Fruit fly (Drosophila melanogaster) whole organism, embryonic: ENCODE measurements around the gene Ucp4A.

ENCODE experiments used
- Antp ChIP-seq: fragments of 200-800 bp; sonication (Bioruptor generic); optimal IDR thresholded peaks from 3 replicates; lab custom pipeline; 2016; ENCODE audit warnings: missing biosample characterization, missing genetic modification characterization
- Awh ChIP-seq: fragments of 200-800 bp; sonication (Bioruptor generic); IDR thresholded peaks from 2 replicates; pipeline ENCODE4, ENCODE4 v1.3.6; 2022; ENCODE audit warnings: missing biosample characterization, missing genetic modification characterization
- Bdp1 ChIP-seq: fragments of 200-800 bp; sonication (Bioruptor generic); optimal IDR thresholded peaks from 3 replicates; lab custom pipeline; 2016; ENCODE audit warnings: missing biosample characterization, missing genetic modification characterization
- Blimp-1 ChIP-seq: fragments of 200-800 bp; sonication (Bioruptor generic); optimal IDR thresholded peaks from 3 replicates; lab custom pipeline; 2018; ENCODE audit warnings: missing biosample characterization, missing genetic modification characterization, mild to moderate bottlenecking, moderate library complexity, missing genetic modification reagents
- CG10366 ChIP-seq: fragments of 200-800 bp; sonication (Bioruptor generic); IDR thresholded peaks from 2 replicates; pipeline ENCODE4 v1.3.6; 2022; ENCODE audit warnings: missing biosample characterization, missing genetic modification characterization
- CG11696 ChIP-seq: fragments of 200-800 bp; sonication (Bioruptor generic); IDR thresholded peaks from 2 replicates; pipeline ENCODE4 v1.3.6; 2022; ENCODE audit warnings: missing biosample characterization, missing genetic modification characterization
- CG12219 ChIP-seq: fragments of 200-800 bp; sonication (Bioruptor generic); optimal IDR thresholded peaks from 3 replicates; lab custom pipeline; 2018; ENCODE audit warnings: missing biosample characterization, mild to moderate bottlenecking, missing genetic modification characterization
- CG12744 ChIP-seq: fragments of 200-800 bp; sonication (Bioruptor generic); optimal IDR thresholded peaks from 2 replicates; lab custom pipeline; 2016; ENCODE audit warnings: missing biosample characterization, missing genetic modification characterization
- CG15073 ChIP-seq: fragments of 200-800 bp; sonication (Bioruptor generic); optimal IDR thresholded peaks from 2 replicates; lab custom pipeline; 2016; ENCODE audit warnings: missing biosample characterization, missing genetic modification characterization
- CG16815 ChIP-seq: fragments of 200-800 bp; sonication (Bioruptor generic); optimal IDR thresholded peaks from 3 replicates; lab custom pipeline; 2017; ENCODE audit warnings: missing biosample characterization, mild to moderate bottlenecking, missing genetic modification characterization
- CG18476 ChIP-seq: fragments of 200-800 bp; sonication (Bioruptor generic); optimal IDR thresholded peaks from 2 replicates; lab custom pipeline; 2016; ENCODE audit warnings: missing biosample characterization, mild to moderate bottlenecking, missing genetic modification characterization
- CG31388 ChIP-seq: fragments of 200-800 bp; sonication (Bioruptor generic); optimal IDR thresholded peaks from 2 replicates; lab custom pipeline; 2016; ENCODE audit warnings: missing biosample characterization, missing genetic modification characterization
- CG34224 ChIP-seq: fragments of 200-800 bp; sonication (Bioruptor generic); IDR thresholded peaks from 3 replicates; pipeline ENCODE4 v1.3.6; 2022; ENCODE audit warnings: missing biosample characterization, missing genetic modification characterization; ENCODE audit not compliant: partially characterized antibody
- CG3995 ChIP-seq: fragments of 200-800 bp; sonication (Bioruptor generic); optimal IDR thresholded peaks from 3 replicates; lab custom pipeline; 2016; ENCODE audit warnings: missing biosample characterization, missing genetic modification characterization
- CG5180 ChIP-seq: fragments of 200-800 bp; sonication (Bioruptor generic); optimal IDR thresholded peaks from 3 replicates; lab custom pipeline; 2017; ENCODE audit warnings: missing biosample characterization, missing genetic modification characterization, mild to moderate bottlenecking, moderate library complexity, missing genetic modification reagents
- CG6175 ChIP-seq: fragments of 200-800 bp; sonication (Bioruptor generic); IDR thresholded peaks from 3 replicates; pipeline ENCODE4 v1.3.6; 2022; ENCODE audit warnings: missing biosample characterization, missing genetic modification characterization
- CG6654 ChIP-seq: fragments of 200-800 bp; sonication (Bioruptor generic); optimal IDR thresholded peaks from 2 replicates; lab custom pipeline; 2017; ENCODE audit warnings: missing biosample characterization, mild to moderate bottlenecking, missing genetic modification characterization
- CG7963 ChIP-seq: fragments of 200-800 bp; sonication (Bioruptor generic); IDR thresholded peaks from 3 replicates; pipeline ENCODE4 v1.3.6; 2022; ENCODE audit warnings: missing biosample characterization, missing genetic modification characterization; ENCODE audit not compliant: partially characterized antibody
- CG8388 ChIP-seq: fragments of 200-800 bp; sonication (Bioruptor generic); optimal IDR thresholded peaks from 2 replicates; lab custom pipeline; 2019; ENCODE audit warnings: missing biosample characterization, mild to moderate bottlenecking, missing genetic modification characterization, moderate library complexity
- Gug ChIP-seq: fragments of 200-800 bp; sonication (Bioruptor generic); IDR thresholded peaks from 4 replicates; pipeline ENCODE4 v1.3.6; 2022; ENCODE audit warnings: missing biosample characterization, missing genetic modification characterization
- Myb ChIP-seq: fragments of 200-800 bp; sonication (Bioruptor generic); optimal IDR thresholded peaks from 2 replicates; lab custom pipeline; 2016; ENCODE audit warnings: missing biosample characterization, missing genetic modification characterization
- Neu2 ChIP-seq: fragments of 200-800 bp; sonication (Bioruptor generic); optimal IDR thresholded peaks from 3 replicates; lab custom pipeline; 2016; ENCODE audit warnings: missing biosample characterization, missing genetic modification characterization, borderline replicate concordance
- Rx ChIP-seq: fragments of 200-800 bp; sonication (Bioruptor generic); IDR thresholded peaks from 2 replicates; pipeline ENCODE4 v1.3.6; 2022; ENCODE audit warnings: missing biosample characterization, missing genetic modification characterization
- ap ChIP-seq: fragments of 200-800 bp; sonication (Bioruptor generic); IDR thresholded peaks from 2 replicates; pipeline ENCODE4 v1.3.6; 2022; ENCODE audit warnings: missing biosample characterization, missing genetic modification characterization
- ara ChIP-seq: fragments of 200-800 bp; sonication (Bioruptor generic); IDR thresholded peaks from 2 replicates; pipeline ENCODE4 v1.3.6; 2022; ENCODE audit warnings: missing biosample characterization, missing genetic modification characterization
- cas ChIP-seq: fragments of 200-800 bp; sonication (Bioruptor generic); IDR thresholded peaks from 2 replicates; pipeline ENCODE4 v1.3.6; 2022; ENCODE audit warnings: missing biosample characterization, missing genetic modification characterization
- chn ChIP-seq: fragments of 200-800 bp; sonication (Bioruptor generic); optimal IDR thresholded peaks from 2 replicates; lab custom pipeline; 2016; ENCODE audit warnings: missing biosample characterization, missing genetic modification characterization
- fd102C ChIP-seq: fragments of 200-800 bp; sonication (Bioruptor generic); optimal IDR thresholded peaks from 2 replicates; lab custom pipeline; 2018; ENCODE audit warnings: missing biosample characterization, mild to moderate bottlenecking, missing genetic modification characterization, moderate library complexity
- fu2 ChIP-seq: fragments of 200-800 bp; sonication (Bioruptor generic); optimal IDR thresholded peaks from 2 replicates; lab custom pipeline; 2016; ENCODE audit warnings: missing biosample characterization, missing genetic modification characterization
- gce ChIP-seq: fragments of 200-800 bp; sonication (Bioruptor generic); IDR thresholded peaks from 3 replicates; pipeline ENCODE4 v1.3.6; 2022; ENCODE audit warnings: missing biosample characterization, missing genetic modification characterization
- gfzf ChIP-seq: fragments of 200-800 bp; sonication (Bioruptor generic); optimal IDR thresholded peaks from 2 replicates; lab custom pipeline; 2016; ENCODE audit warnings: missing biosample characterization, mild to moderate bottlenecking, missing genetic modification characterization, moderate library complexity
- jumu ChIP-seq: fragments of 200-800 bp; sonication (Bioruptor generic); optimal IDR thresholded peaks from 3 replicates; lab custom pipeline; 2016; ENCODE audit warnings: missing biosample characterization, missing genetic modification characterization
- ken ChIP-seq: fragments of 200-800 bp; sonication (Bioruptor generic); IDR thresholded peaks from 3 replicates; pipeline ENCODE4 v1.3.6; 2022; ENCODE audit warnings: missing biosample characterization, missing genetic modification characterization
- mam ChIP-seq: fragments of 200-800 bp; sonication (Bioruptor generic); optimal IDR thresholded peaks from 3 replicates; lab custom pipeline; 2016; ENCODE audit warnings: missing biosample characterization, missing genetic modification characterization
- nerfin-1 ChIP-seq: fragments of 200-800 bp; sonication (Bioruptor generic); optimal IDR thresholded peaks from 3 replicates; lab custom pipeline; 2019; ENCODE audit warnings: missing biosample characterization, mild to moderate bottlenecking, missing genetic modification characterization, moderate library complexity
- onecut ChIP-seq: fragments of 200-800 bp; sonication (Bioruptor generic); IDR thresholded peaks from 2 replicates; pipeline ENCODE4 v1.3.6; 2022; ENCODE audit warnings: missing biosample characterization, missing genetic modification characterization
- pnt ChIP-seq: fragments of 200-800 bp; sonication (Bioruptor generic); optimal IDR thresholded peaks from 3 replicates; lab custom pipeline; 2016; ENCODE audit warnings: missing biosample characterization, missing genetic modification characterization
- prd ChIP-seq, 3 experiments: fragments of >200 bp in 2 of 3; fragments of 200-800 bp in 1 of 3; sonication (Bioruptor generic) in 1 of 3; optimal IDR thresholded peaks in 2 of 3; IDR thresholded peaks in 1 of 3; 2 replicates in 2 of 3; 3 replicates in 1 of 3; pipeline versions ENCODE4 v1.3.6 to Lab custom; 2017 to 2022; ENCODE audit warnings: missing biosample characterization in 1 of 3, missing genetic modification characterization in 1 of 3
- ranshi ChIP-seq: fragments of 200-800 bp; sonication (Bioruptor generic); IDR thresholded peaks from 2 replicates; pipeline ENCODE4 v1.3.6; 2022; ENCODE audit warnings: missing biosample characterization, missing genetic modification characterization
- salm ChIP-seq: fragments of 200-800 bp; sonication (Bioruptor generic); optimal IDR thresholded peaks from 2 replicates; lab custom pipeline; 2018; ENCODE audit warnings: missing biosample characterization, mild to moderate bottlenecking, missing genetic modification characterization
- scrt ChIP-seq: fragments of 200-800 bp; sonication (Bioruptor generic); optimal IDR thresholded peaks from 2 replicates; lab custom pipeline; 2018; ENCODE audit warnings: missing biosample characterization, mild to moderate bottlenecking, missing genetic modification characterization, moderate library complexity
- sd ChIP-seq: fragments of 200-800 bp; sonication (Bioruptor generic); optimal IDR thresholded peaks from 3 replicates; lab custom pipeline; 2018; ENCODE audit warnings: missing biosample characterization, mild to moderate bottlenecking, missing genetic modification characterization, moderate library complexity
- stc ChIP-seq: fragments of 200-800 bp; sonication (Bioruptor generic); IDR thresholded peaks from 2 replicates; pipeline ENCODE4 v1.3.6; 2022; ENCODE audit warnings: missing biosample characterization, missing genetic modification characterization
- stwl ChIP-seq: fragments of 200-800 bp; sonication (Bioruptor generic); optimal IDR thresholded peaks from 3 replicates; lab custom pipeline; 2018; ENCODE audit warnings: missing biosample characterization, mild to moderate bottlenecking, missing genetic modification characterization, moderate library complexity
- tap ChIP-seq: fragments of 200-800 bp; optimal IDR thresholded peaks from 3 replicates; lab custom pipeline; 2019; ENCODE audit warnings: missing biosample characterization, mild to moderate bottlenecking, missing genetic modification characterization, moderate library complexity
- tin ChIP-seq: fragments of 200-800 bp; sonication (Bioruptor generic); optimal IDR thresholded peaks from 3 replicates; lab custom pipeline; 2016; ENCODE audit warnings: missing biosample characterization, missing genetic modification characterization
- wek ChIP-seq: fragments of 200-800 bp; sonication (Bioruptor generic); optimal IDR thresholded peaks from 3 replicates; lab custom pipeline; 2018; ENCODE audit warnings: missing biosample characterization, mild to moderate bottlenecking, missing genetic modification characterization, moderate library complexity
- zfh2 ChIP-seq: fragments of 200-800 bp; sonication (Bioruptor generic); optimal IDR thresholded peaks from 2 replicates; lab custom pipeline; 2016; ENCODE audit warnings: missing biosample characterization, missing genetic modification characterization

Gene Ucp4A

dm6 chrX:17829083-17829997 lies 15.4 kb upstream of the Ucp4A start (continued):
- no peak for TF ChIP-seq CG31388 (GFP tag; lab: Kevin White, UChicago)
- peak; percentile 50 for TF ChIP-seq Blimp-1 (GFP tag; lab: Kevin White, UChicago)
- no peak for TF ChIP-seq cas (GFP tag; lab: Robert Waterston, UW)
- no peak for TF ChIP-seq ken (GFP tag; lab: Robert Waterston, UW)
- peak; percentile 60 for TF ChIP-seq CG12219 (GFP tag; lab: Kevin White, UChicago)
- TF ChIP-seq salm (tag; lab: Kevin White, UChicago), result peak; percentile 50
- TF ChIP-seq stwl (tag; lab: Kevin White, UChicago), result no peak
- TF ChIP-seq Rx (GFP tag; lab: Robert Waterston, UW), result no peak; the same call in 1 of the 2 replicates
- no peak for TF ChIP-seq Awh (GFP tag; lab: Robert Waterston, UW)
- peak; percentile 9 for TF ChIP-seq fd102C (GFP tag; lab: Kevin White, UChicago)
- TF ChIP-seq CG34224 (GFP tag; lab: Robert Waterston, UW), result no peak
- TF ChIP-seq ranshi (GFP tag; lab: Robert Waterston, UW), result 0 out of 2 replicates have a peak, but pooled peaks have one; percentile 11
- TF ChIP-seq prd (optimal IDR thresholded peaks at IDR 0.05; lab: Kevin White, UChicago), result no peak
- peak; percentile 61; the same call in 2 of the 3 replicates for TF ChIP-seq prd (GFP tag; IDR thresholded peaks at IDR 0.05; lab: Robert Waterston, UW)
- no peak for TF ChIP-seq fu2 (GFP tag; lab: Kevin White, UChicago)
- no peak for TF ChIP-seq Neu2 (GFP tag; lab: Kevin White, UChicago)
- no peak for TF ChIP-seq CG7963
- no peak for TF ChIP-seq zfh2 (GFP tag; lab: Kevin White, UChicago)
- peak; percentile 71 for TF ChIP-seq CG8388
- peak; percentile 87 for TF ChIP-seq CG11696 (GFP tag; lab: Robert Waterston, UW)
- peak; percentile 53 for TF ChIP-seq CG16815 (GFP tag; lab: Kevin White, UChicago)
- TF ChIP-seq chn (GFP tag; lab: Kevin White, UChicago), result peak; percentile 44
- TF ChIP-seq CG3995 (GFP tag; lab: Kevin White, UChicago), result no peak
- peak; percentile 24 for TF ChIP-seq CG18476 (GFP tag; lab: Kevin White, UChicago)
- peak; percentile 62 for TF ChIP-seq CG5180
- TF ChIP-seq gce (GFP tag; lab: Robert Waterston, UW), result no peak
- no peak for TF ChIP-seq CG15073
- no peak for TF ChIP-seq Antp
- TF ChIP-seq ap (GFP tag; lab: Robert Waterston, UW), result peak; percentile 41; the same call in 1 of the 2 replicates
- peak; percentile 63 for TF ChIP-seq nerfin-1 (tag; lab: Kevin White, UChicago)
- TF ChIP-seq CG12744 (GFP tag; lab: Kevin White, UChicago), result no peak
- no peak for TF ChIP-seq pnt (GFP tag; lab: Kevin White, UChicago)
- no peak for TF ChIP-seq stc (GFP tag; lab: Robert Waterston, UW)
- peak; percentile 58 for TF ChIP-seq tap (tag; lab: Kevin White, UChicago)
- no peak for TF ChIP-seq scrt (GFP tag; lab: Kevin White, UChicago)
- TF ChIP-seq CG6654 (GFP tag; lab: Kevin White, UChicago), result peak; percentile 44
- no peak for TF ChIP-seq gfzf (GFP tag; lab: Kevin White, UChicago)
- TF ChIP-seq Bdp1 (GFP tag; lab: Kevin White, UChicago), result no peak
- TF ChIP-seq tin (GFP tag; lab: Kevin White, UChicago), result peak; percentile 62
- no peak for TF ChIP-seq Myb (GFP tag; lab: Kevin White, UChicago)
- TF ChIP-seq ara (GFP tag; lab: Robert Waterston, UW), result peak; percentile 54; the same call in 1 of the 2 replicates
- TF ChIP-seq mam (GFP tag; lab: Kevin White, UChicago), result no peak
- TF ChIP-seq CG6175 (GFP tag; lab: Robert Waterston, UW), result no peak
- peak; percentile 18 for TF ChIP-seq jumu (GFP tag; lab: Kevin White, UChicago)
- TF ChIP-seq onecut (GFP tag; lab: Robert Waterston, UW), result peak; percentile 31; the same call in 1 of the 2 replicates
- TF ChIP-seq sd (tag; lab: Kevin White, UChicago), result no peak
- peak; percentile 19; the same call in 1 of the 2 replicates for TF ChIP-seq CG10366 (GFP tag; lab: Robert Waterston, UW)
- TF ChIP-seq wek (GFP tag; lab: Kevin White, UChicago), result no peak
- no peak; the same call in 3 of the 4 replicates for TF ChIP-seq Gug (GFP tag; lab: Robert Waterston, UW)
